Worm (Caenorhabditis elegans) whole organism, young adult: ENCODE data around the gene damt-1.

ENCODE experiments used
- B0019.2 ChIP-seq: fragments of 200-800 bp; sonication (Bioruptor generic); conservative IDR thresholded peaks from 2 replicates; pipeline ENCODE4 v1.3.6; 2022; ENCODE audit warnings: missing genetic modification reagents, missing genetic modification characterization, missing compliant biosample characterization
- F23B12.7 ChIP-seq: sonication (generic microtip); optimal IDR thresholded peaks from 2 replicates; lab custom pipeline; 2017; ENCODE audit warnings: missing genetic modification characterization, mild to moderate bottlenecking, missing compliant biosample characterization, antibody characterized with exemption, moderate library complexity; ENCODE audit not compliant: insufficient read depth
- F33H1.4 ChIP-seq: fragments of 200-800 bp; sonication (Bioruptor generic); IDR thresholded peaks from 2 replicates; pipeline ENCODE4 v1.3.6; 2022; ENCODE audit warnings: missing genetic modification reagents, missing genetic modification characterization, missing compliant biosample characterization
- F52B5.7 ChIP-seq: sonication (generic microtip); optimal IDR thresholded peaks from 2 replicates; lab custom pipeline; 2016; ENCODE audit warnings: mild to moderate bottlenecking, missing genetic modification characterization, missing compliant biosample characterization
- F55B11.4 ChIP-seq: sonication (generic microtip); optimal IDR thresholded peaks from 2 replicates; lab custom pipeline; 2016; ENCODE audit warnings: missing compliant biosample characterization, missing genetic modification characterization, borderline replicate concordance; ENCODE audit not compliant: insufficient read depth
- K12H6.12 ChIP-seq: fragments of 200-800 bp; sonication (Bioruptor generic); optimal IDR thresholded peaks from 2 replicates; lab custom pipeline; 2018; ENCODE audit warnings: mild to moderate bottlenecking, missing genetic modification characterization, missing compliant biosample characterization
- T26A5.8 ChIP-seq: sonication (generic microtip); optimal IDR thresholded peaks from 2 replicates; lab custom pipeline; 2016; ENCODE audit warnings: missing genetic modification characterization, missing compliant biosample characterization
- Y79H2A.3 ChIP-seq: fragments of 200-800 bp; sonication (Bioruptor generic); conservative IDR thresholded peaks from 2 replicates; pipeline ENCODE4 v1.3.6; 2022; ENCODE audit warnings: missing genetic modification reagents, missing genetic modification characterization, missing compliant biosample characterization
- ZK185.1 ChIP-seq: sonication (generic microtip); optimal IDR thresholded peaks from 2 replicates; lab custom pipeline; 2016; ENCODE audit warnings: mild to moderate bottlenecking, missing genetic modification characterization, missing compliant biosample characterization; ENCODE audit not compliant: poor library complexity, severe bottlenecking
- attf-5 ChIP-seq: fragments of 200-800 bp; sonication (Bioruptor generic); optimal IDR thresholded peaks from 2 replicates; lab custom pipeline; 2018; ENCODE audit warnings: mild to moderate bottlenecking, missing genetic modification characterization, missing compliant biosample characterization
- bed-2 ChIP-seq: fragments of 200-800 bp; sonication (Bioruptor generic); IDR thresholded peaks from 2 replicates; pipeline ENCODE4 v1.3.6; 2022; ENCODE audit warnings: missing genetic modification reagents, missing genetic modification characterization, missing compliant biosample characterization
- cebp-2 ChIP-seq: fragments of 200-800 bp; sonication (Bioruptor generic); IDR thresholded peaks from 2 replicates; pipeline ENCODE4 v1.3.6; 2022; ENCODE audit warnings: missing genetic modification characterization, missing compliant biosample characterization
- ceh-91 ChIP-seq: fragments of 200-800 bp; sonication (Bioruptor generic); IDR thresholded peaks from 2 replicates; pipeline ENCODE4 v1.3.6; 2022; ENCODE audit warnings: missing genetic modification reagents, missing genetic modification characterization, missing compliant biosample characterization
- dox-1 ChIP-seq: fragments of 200-800 bp; sonication (Bioruptor generic); IDR thresholded peaks from 2 replicates; pipeline ENCODE4 v1.3.6; 2022; ENCODE audit warnings: missing genetic modification reagents, missing genetic modification characterization, missing compliant biosample characterization
- egl-18 ChIP-seq: fragments of 200-800 bp; sonication (Bioruptor generic); IDR thresholded peaks from 2 replicates; pipeline ENCODE4 v1.3.6; 2022; ENCODE audit warnings: missing genetic modification reagents, missing genetic modification characterization, missing compliant biosample characterization
- egrh-3 ChIP-seq: fragments of 200-800 bp; sonication (Bioruptor generic); IDR thresholded peaks from 2 replicates; pipeline ENCODE4 v1.3.6; 2022; ENCODE audit warnings: missing genetic modification reagents, missing genetic modification characterization, missing compliant biosample characterization
- ets-4 ChIP-seq: fragments of 200-800 bp; sonication (Bioruptor generic); optimal IDR thresholded peaks from 2 replicates; lab custom pipeline; 2018; ENCODE audit warnings: mild to moderate bottlenecking, missing genetic modification characterization, missing compliant biosample characterization
- hlh-12 ChIP-seq: sonication (generic microtip); optimal IDR thresholded peaks from 2 replicates; lab custom pipeline; 2016; ENCODE audit warnings: missing genetic modification characterization, missing compliant biosample characterization
- hsf-1 ChIP-seq: fragments of 200-800 bp; sonication (Bioruptor generic); IDR thresholded peaks from 2 replicates; pipeline ENCODE4 v1.3.6; 2022; ENCODE audit warnings: missing genetic modification reagents, missing genetic modification characterization, missing compliant biosample characterization
- lin-26 ChIP-seq: fragments of 200-800 bp; sonication (Bioruptor generic); IDR thresholded peaks from 2 replicates; pipeline ENCODE4 v1.3.6; 2022; ENCODE audit warnings: missing genetic modification reagents, missing genetic modification characterization, missing compliant biosample characterization
- lin-35 ChIP-seq, 3 experiments: fragments of 150-350 bp in 2 of 3; sonication (generic microtip) in 1 of 3; optimal IDR thresholded peaks; 2 replicates each; lab custom pipeline; 2014 to 2018; ENCODE audit warnings: missing biosample characterization in 3 of 3, missing genetic modification characterization in 3 of 3, missing genetic modification reagents in 3 of 3
- lin-54 ChIP-seq: fragments of 200-800 bp; sonication (Bioruptor generic); optimal IDR thresholded peaks from 2 replicates; lab custom pipeline; 2018; ENCODE audit warnings: mild to moderate bottlenecking, missing genetic modification characterization, missing compliant biosample characterization
- madf-3 ChIP-seq: fragments of 200-800 bp; sonication (Bioruptor generic); IDR thresholded peaks from 2 replicates; pipeline ENCODE4 v1.3.6; 2022; ENCODE audit warnings: missing genetic modification reagents, missing genetic modification characterization, missing compliant biosample characterization
- madf-6 ChIP-seq: fragments of 200-800 bp; sonication (Bioruptor generic); IDR thresholded peaks from 2 replicates; pipeline ENCODE4 v1.3.6; 2022; ENCODE audit warnings: missing genetic modification reagents, missing genetic modification characterization, missing compliant biosample characterization
- mcd-1 ChIP-seq: fragments of 200-800 bp; sonication (Bioruptor generic); IDR thresholded peaks from 2 replicates; pipeline ENCODE4 v1.3.6; 2022; ENCODE audit warnings: missing genetic modification reagents, missing genetic modification characterization, missing compliant biosample characterization
- nfyb-1 ChIP-seq: fragments of 200-800 bp; sonication (Bioruptor generic); IDR thresholded peaks from 2 replicates; pipeline ENCODE4 v1.3.6; 2022; ENCODE audit warnings: missing genetic modification reagents, missing genetic modification characterization, missing compliant biosample characterization
- nhr-120 ChIP-seq: fragments of 200-800 bp; sonication (Bioruptor generic); IDR thresholded peaks from 2 replicates; pipeline ENCODE4 v1.3.6; 2022; ENCODE audit warnings: missing genetic modification characterization, missing compliant biosample characterization
- nhr-179 ChIP-seq: sonication (generic microtip); optimal IDR thresholded peaks from 2 replicates; lab custom pipeline; 2016; ENCODE audit warnings: mild to moderate bottlenecking, missing genetic modification characterization, missing compliant biosample characterization
- nhr-80 ChIP-seq: sonication (generic microtip); optimal IDR thresholded peaks from 2 replicates; lab custom pipeline; 2016; ENCODE audit warnings: missing genetic modification characterization, missing compliant biosample characterization
- rec-8 ChIP-seq, 2 experiments: sonication (generic microtip); optimal IDR thresholded peaks; 2 replicates each; lab custom pipeline; 2016; ENCODE audit warnings: mild to moderate bottlenecking in 2 of 2, missing genetic modification characterization in 2 of 2, missing genetic modification reagents in 2 of 2, missing genotype in 2 of 2, missing biosample characterization in 1 of 2, missing compliant biosample characterization in 1 of 2, moderate library complexity in 1 of 2
- snpc-3.4 ChIP-seq: sonication (generic microtip); optimal IDR thresholded peaks from 2 replicates; lab custom pipeline; 2017; ENCODE audit warnings: missing genetic modification characterization, mild to moderate bottlenecking, missing compliant biosample characterization, antibody characterized with exemption, moderate library complexity, missing genotype, missing genetic modification reagents
- tbx-9 ChIP-seq: sonication (generic microtip); optimal IDR thresholded peaks from 2 replicates; lab custom pipeline; 2016; ENCODE audit warnings: borderline replicate concordance, missing genetic modification characterization, inconsistent platforms, missing compliant biosample characterization
- tlf-1 ChIP-seq: fragments of 200-800 bp; sonication (Bioruptor generic); optimal IDR thresholded peaks from 2 replicates; lab custom pipeline; 2018; ENCODE audit warnings: mild to moderate bottlenecking, missing genetic modification characterization, missing compliant biosample characterization
- zim-3 ChIP-seq: sonication (generic microtip); optimal IDR thresholded peaks from 2 replicates; lab custom pipeline; 2017; ENCODE audit warnings: mild to moderate bottlenecking, missing genetic modification characterization, moderate library complexity, missing compliant biosample characterization

Gene damt-1

DNA sequence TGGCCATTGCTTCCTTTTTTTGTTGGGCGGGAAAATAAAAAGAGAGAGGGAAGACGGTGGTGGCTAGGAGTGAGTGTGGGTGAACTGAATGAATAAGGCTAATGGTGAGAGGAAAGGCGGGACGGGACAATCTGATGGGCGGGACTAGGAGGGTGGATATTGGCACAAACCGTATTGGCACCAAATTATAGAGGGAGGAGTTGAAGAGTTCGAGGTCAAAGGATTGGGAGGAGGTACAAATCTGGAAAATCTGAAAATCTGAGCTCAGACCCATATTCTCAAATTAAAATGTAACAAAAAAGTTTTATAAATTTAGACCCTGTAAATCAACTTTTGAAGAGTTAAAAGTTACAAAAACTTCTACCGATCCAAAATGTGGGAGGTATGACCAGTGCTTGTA lies 18.8 kb downstream of the damt-1 start, which contains the start of gene hlh-14:
hlh-14 (minus strand) TSS at position 101 of the 400 bp plus-strand sequence.
- TF ChIP-seq tbx-9 (tag; lab: Kevin White, UChicago): no peak
- TF ChIP-seq nhr-179 (tag; lab: Kevin White, UChicago): no peak
- no peak for TF ChIP-seq cebp-2
- no peak for TF ChIP-seq tlf-1 (GFP tag; lab: Kevin White, UChicago)
- TF ChIP-seq B0019.2: no peak
- TF ChIP-seq bed-2 (GFP tag; lab: Robert Waterston, UW): no peak
- no peak for TF ChIP-seq dox-1
- TF ChIP-seq madf-6 (GFP tag; lab: Robert Waterston, UW): no peak
- no peak for TF ChIP-seq snpc-3.4
- no peak for TF ChIP-seq egrh-3
- no peak for TF ChIP-seq attf-5 (GFP tag; lab: Kevin White, UChicago)
- no peak for TF ChIP-seq ZK185.1 (tag; lab: Kevin White, UChicago)
- TF ChIP-seq F55B11.4 (tag; lab: Kevin White, UChicago): no peak
- no peak for TF ChIP-seq Y79H2A.3 (GFP tag; lab: Robert Waterston, UW)
- TF ChIP-seq F52B5.7 (tag; lab: Kevin White, UChicago): no peak

- TF ChIP-seq lin-54 (GFP tag; lab: Kevin White, UChicago) (no peak), nhr-80 (tag; lab: Kevin White, UChicago) (peak; percentile 32)
These were observed 22.8 kb downstream of the damt-1 start for ce11 chrII:5742767-5743166.

ce11 chrII:5744342-5744741 lies 24.4 kb downstream of the damt-1 start:
- TF ChIP-seq lin-26 (GFP tag; lab: Robert Waterston, UW) (no peak), nhr-80 (tag; lab: Kevin White, UChicago) (peak; percentile 67)

DNA sequence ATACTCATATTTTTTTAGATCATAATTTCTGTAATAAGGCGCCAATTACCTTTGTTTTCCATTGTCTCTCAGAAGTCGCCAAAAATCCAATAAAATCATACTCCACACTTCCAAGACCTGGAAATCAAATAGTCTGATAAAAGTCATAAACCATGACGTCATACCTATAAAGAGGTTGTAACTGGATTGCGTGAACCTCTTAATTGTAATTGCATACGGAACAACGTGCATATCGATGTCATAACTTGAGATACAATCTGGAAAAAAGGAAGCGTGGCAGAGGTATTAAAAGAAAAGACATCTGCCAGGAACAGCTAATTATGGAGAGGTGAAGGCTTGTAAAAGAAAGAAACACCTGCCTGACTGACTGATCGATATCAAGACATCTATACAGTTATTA lies 25.1 kb downstream of the damt-1 start, which contains the start of gene F10C1.9:
F10C1.9 (minus strand) TSS at position 197 of the 400 bp plus-strand sequence.
- no peak for TF ChIP-seq K12H6.12 (tag; lab: Kevin White, UChicago)
- TF ChIP-seq F23B12.7 (tag; lab: Kevin White, UChicago): no peak
- no peak for TF ChIP-seq ceh-91 (GFP tag; lab: Robert Waterston, UW)
- no peak for TF ChIP-seq hsf-1 (GFP tag; lab: Robert Waterston, UW)
- no peak for TF ChIP-seq T26A5.8 (tag; lab: Kevin White, UChicago)
- no peak for TF ChIP-seq madf-3
- no peak for TF ChIP-seq nfyb-1 (GFP tag; lab: Robert Waterston, UW)

DNA sequence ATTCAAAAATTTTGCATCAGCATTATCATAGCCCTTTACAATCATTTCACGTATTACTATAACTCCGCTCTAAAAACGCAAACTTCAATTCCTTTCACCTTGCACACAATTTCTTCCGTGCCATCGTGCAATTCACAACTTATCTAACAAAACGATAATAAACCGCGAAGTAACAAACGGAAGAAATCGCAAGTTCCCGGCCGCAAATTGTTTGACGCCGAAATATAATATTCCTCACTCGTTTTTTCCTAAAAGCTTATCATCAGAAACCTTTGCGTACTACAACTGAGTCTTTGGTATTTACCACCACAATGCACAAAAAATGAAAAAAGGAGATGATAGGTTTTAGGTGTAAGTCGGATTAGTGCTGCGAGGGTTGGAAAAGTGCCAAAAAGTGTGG lies 27.4 kb downstream of the damt-1 start:
- TF ChIP-seq nfyb-1 (GFP tag; lab: Robert Waterston, UW) (no peak), nhr-80 (tag; lab: Kevin White, UChicago) (peak; percentile 47)

ce11 chrII:5748395-5748794 lies 28.4 kb downstream of the damt-1 start:
- TF ChIP-seq hlh-12 (tag; lab: Kevin White, UChicago) (no peak), dox-1 (0 out of 2 replicates have a peak, but pooled peaks have one; percentile 26), ets-4 (GFP tag; lab: Kevin White, UChicago) (peak; percentile 31), nhr-80 (tag; lab: Kevin White, UChicago) (peak; percentile 89)

- TF ChIP-seq dox-1 (0 out of 2 replicates have a peak, but pooled peaks have one; percentile 15), zim-3 (tag; lab: Kevin White, UChicago) (no peak), nhr-120 (GFP tag; lab: Robert Waterston, UW) (no peak), rec-8 (tag; optimal IDR thresholded peaks at IDR 0.05; lab: Kevin White, UChicago) (no peak), F33H1.4 (no peak), lin-26 (GFP tag; lab: Robert Waterston, UW) (no peak), egl-18 (GFP tag; lab: Robert Waterston, UW) (no peak), mcd-1 (GFP tag; lab: Robert Waterston, UW) (no peak), nhr-80 (tag; lab: Kevin White, UChicago) (peak; percentile 92), lin-35 (GFP tag; optimal IDR thresholded peaks at IDR 0.05; lab: Kevin White, UChicago) (no peak)
These were observed 29.8 kb downstream of the damt-1 start, which contains the start of gene ifb-2 for ce11 chrII:5749733-5750238. Gene ifb-2, plus strand, starts transcription at chrII:5750188.
